Fruit fly (Drosophila melanogaster): Measurements from ENCODE around the gene Poc1.
A peak's percentile ranks its signal among the peaks of the same experiment; 100 is the strongest.

Poc1 gene

DNA sequence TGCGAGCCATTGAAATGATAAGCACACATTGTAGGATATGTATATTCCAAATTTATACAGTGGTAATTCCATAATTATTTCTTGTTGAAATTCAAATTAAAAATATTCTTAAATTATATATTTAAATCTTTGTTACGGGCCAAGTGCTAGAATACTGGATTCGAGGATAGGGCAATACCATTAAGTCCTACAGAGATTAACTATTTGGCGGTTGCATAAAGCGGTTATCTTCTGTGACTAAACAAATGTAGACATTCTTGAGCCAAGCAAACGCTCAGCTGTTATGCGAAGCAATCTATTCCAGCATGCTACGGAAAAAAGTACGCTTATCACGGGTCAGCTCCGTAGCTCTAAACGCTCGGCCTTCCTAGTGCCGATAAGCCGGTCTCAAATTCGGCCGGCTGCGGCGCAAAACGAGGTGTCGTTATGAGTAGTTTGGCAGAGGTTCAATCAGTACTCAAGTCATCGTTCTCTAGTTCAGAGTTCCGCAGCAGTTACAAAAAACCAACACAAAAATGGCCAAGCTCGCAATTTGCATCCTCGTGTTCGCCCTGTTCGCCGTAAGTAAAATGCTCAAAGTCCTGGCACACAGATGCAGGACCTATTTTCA is 33.6 kb downstream of the Poc1 start, which contains the start of gene Nplp2 (continued):
- TF ChIP-seq HHEX (GFP tag; optimal IDR thresholded peaks at IDR 0.05) (peak; percentile 39), gcm2 (GFP tag; optimal IDR thresholded peaks at IDR 0.05) (no peak), CG16815 (GFP tag; optimal IDR thresholded peaks at IDR 0.05) (peak; percentile 22), CG8281 (tag; optimal IDR thresholded peaks at IDR 0.05) (peak; percentile 41), run (tag; optimal IDR thresholded peaks at IDR 0.05) (peak; percentile 8), bbx (GFP tag; IDR thresholded peaks at IDR 0.05; ENCODE audit: partially characterized antibody) (no peak), toy (GFP tag; IDR thresholded peaks at IDR 0.05) (no peak), Sry-β (GFP tag; optimal IDR thresholded peaks at IDR 0.05) (no peak), CG17186 (GFP tag; optimal IDR thresholded peaks at IDR 0.05) (no peak), CG17612 (GFP tag; IDR thresholded peaks at IDR 0.05) (no peak), trh (GFP tag; optimal IDR thresholded peaks at IDR 0.05) (peak; percentile 14), sisA (GFP tag; IDR thresholded peaks at IDR 0.05) (peak; percentile 32; the same call in 1 of the 2 replicates), ac (GFP tag; optimal IDR thresholded peaks at IDR 0.05) (no peak), CG17328 (GFP tag; IDR thresholded peaks at IDR 0.05) (peak; percentile 33; the same call in 1 of the 2 replicates), CG17385 (GFP tag; optimal IDR thresholded peaks at IDR 0.05) (peak; percentile 35), CG3407 (GFP tag; optimal IDR thresholded peaks at IDR 0.05) (no peak), sens (GFP tag) (peak; percentile 79), HmgD (GFP tag; optimal IDR thresholded peaks at IDR 0.05) (no peak), Myb (GFP tag; optimal IDR thresholded peaks at IDR 0.05) (no peak), maf-S (GFP tag; optimal IDR thresholded peaks at IDR 0.05) (no peak), zfh2 (GFP tag; optimal IDR thresholded peaks at IDR 0.05) (no peak), CG4730 (GFP tag; IDR thresholded peaks at IDR 0.05) (peak; percentile 58), CG5953 (GFP tag; IDR thresholded peaks at IDR 0.05) (no peak), ara (GFP tag; IDR thresholded peaks at IDR 0.05) (peak; percentile 71), CG10147 (GFP tag; optimal IDR thresholded peaks at IDR 0.05) (no peak), BtbVII (GFP tag; optimal IDR thresholded peaks at IDR 0.05) (no peak), CG2120 (GFP tag; optimal IDR thresholded peaks at IDR 0.05) (peak; percentile 67), Mes4 (GFP tag; optimal IDR thresholded peaks at IDR 0.05) (no peak), CG33213 (GFP tag; optimal IDR thresholded peaks at IDR 0.05) (no peak), CG1024 (GFP tag; IDR thresholded peaks at IDR 0.05) (no peak; the same call in 1 of the 2 replicates), CG7839 (tag; optimal IDR thresholded peaks at IDR 0.05) (peak; percentile 80), tin (GFP tag; optimal IDR thresholded peaks at IDR 0.05) (peak; percentile 1), CG12659 (GFP tag; optimal IDR thresholded peaks at IDR 0.05) (peak; percentile 41), CG43689 (GFP tag; IDR thresholded peaks at IDR 0.05) (peak; percentile 44; the same call in 1 of the 2 replicates), tio (GFP tag; optimal IDR thresholded peaks at IDR 0.05) (peak; percentile 44), CG1602 (GFP tag; optimal IDR thresholded peaks at IDR 0.05) (peak; percentile 40), crp (GFP tag; optimal IDR thresholded peaks at IDR 0.05) (no peak), CG1233 (GFP tag; optimal IDR thresholded peaks at IDR 0.05) (peak; percentile 53), CG13123 (GFP tag; optimal IDR thresholded peaks at IDR 0.05) (no peak), nmo (GFP tag; optimal IDR thresholded peaks at IDR 0.05) (peak; percentile 59), Max (GFP tag; optimal IDR thresholded peaks at IDR 0.05) (no peak), Dip2 (GFP tag; IDR thresholded peaks at IDR 0.05) (no peak), CG11723 (GFP tag; optimal IDR thresholded peaks at IDR 0.05) (no peak), lmd (GFP tag; IDR thresholded peaks at IDR 0.05) (peak; percentile 75), CG11560 (tag; IDR thresholded peaks at IDR 0.05) (peak; percentile 47; the same call in 1 of the 3 replicates), CG7745 (tag; optimal IDR thresholded peaks at IDR 0.05) (no peak), Hr78 (GFP tag; optimal IDR thresholded peaks at IDR 0.05) (no peak), CG13775 (GFP tag; optimal IDR thresholded peaks at IDR 0.05) (peak; percentile 33), CG5245 (GFP tag; optimal IDR thresholded peaks at IDR 0.05) (peak; percentile 4), Ets65A (GFP tag) (peak; percentile 90), CG17361 (GFP tag; IDR thresholded peaks at IDR 0.05) (peak; percentile 60; the same call in 2 of the 3 replicates)

Data from whole organism, embryonic.